Fruit fly (Drosophila melanogaster) whole organism, embryonic: Measurements from ENCODE around the gene Vdup1.
A peak's percentile ranks its signal among the peaks of the same experiment; 100 is the strongest.

Source experiments
- Abd-B ChIP-seq: fragments of 200-800 bp; sonication (Bioruptor generic); optimal IDR thresholded peaks from 2 replicates; lab custom pipeline; 2018; ENCODE audit warnings: missing biosample characterization, mild to moderate bottlenecking, missing genetic modification characterization, moderate library complexity
- Ada2b ChIP-seq: fragments of 200-800 bp; sonication (Bioruptor generic); IDR thresholded peaks from 2 replicates; pipeline ENCODE4 v1.3.6; 2022; ENCODE audit warnings: missing biosample characterization, missing genetic modification characterization
- Bgb ChIP-seq: fragments of 200-800 bp; sonication (Bioruptor generic); IDR thresholded peaks from 2 replicates; pipeline ENCODE4 v1.3.6; 2022; ENCODE audit warnings: missing biosample characterization, missing genetic modification characterization; ENCODE audit not compliant: partially characterized antibody
- BtbVII ChIP-seq: fragments of 200-800 bp; sonication (Bioruptor generic); optimal IDR thresholded peaks from 3 replicates; lab custom pipeline; 2017; ENCODE audit warnings: missing biosample characterization, mild to moderate bottlenecking, missing genetic modification characterization
- Bteb2 ChIP-seq: fragments of 200-800 bp; sonication (Bioruptor generic); optimal IDR thresholded peaks from 2 replicates; lab custom pipeline; 2016; ENCODE audit warnings: missing biosample characterization, missing genetic modification characterization
- CG10147 ChIP-seq: fragments of 200-800 bp; sonication (Bioruptor generic); optimal IDR thresholded peaks from 2 replicates; lab custom pipeline; 2019; ENCODE audit warnings: missing biosample characterization, mild to moderate bottlenecking, missing genetic modification characterization, moderate library complexity
- CG11723 ChIP-seq: fragments of 200-800 bp; sonication (Bioruptor generic); optimal IDR thresholded peaks from 2 replicates; lab custom pipeline; 2017; ENCODE audit warnings: missing biosample characterization, mild to moderate bottlenecking, missing genetic modification characterization
- CG12071 ChIP-seq: fragments of 200-800 bp; sonication (Bioruptor generic); optimal IDR thresholded peaks from 3 replicates; lab custom pipeline; 2018; ENCODE audit warnings: missing biosample characterization, mild to moderate bottlenecking, missing genetic modification characterization
- CG13624 ChIP-seq: fragments of 200-800 bp; sonication (Bioruptor generic); optimal IDR thresholded peaks from 2 replicates; lab custom pipeline; 2016; ENCODE audit warnings: missing biosample characterization, missing genetic modification characterization
- CG14050 ChIP-seq: fragments of 200-800 bp; sonication (Bioruptor generic); IDR thresholded peaks from 3 replicates; pipeline ENCODE4 v1.3.6; 2022; ENCODE audit warnings: missing biosample characterization, missing genetic modification characterization
- CG14441 ChIP-seq: fragments of 200-800 bp; sonication (Bioruptor generic); IDR thresholded peaks from 2 replicates; pipeline ENCODE4 v1.3.6; 2022; ENCODE audit warnings: missing biosample characterization, missing genetic modification characterization
- CG15514 ChIP-seq: fragments of 200-800 bp; sonication (Bioruptor generic); optimal IDR thresholded peaks from 3 replicates; lab custom pipeline; 2017; ENCODE audit warnings: missing biosample characterization, missing genetic modification characterization, mild to moderate bottlenecking, moderate library complexity, missing genetic modification reagents
- CG1792 ChIP-seq: fragments of 200-800 bp; sonication (Bioruptor generic); optimal IDR thresholded peaks from 2 replicates; lab custom pipeline; 2016; ENCODE audit warnings: missing biosample characterization, missing genetic modification characterization
- CG2678 ChIP-seq: fragments of 200-800 bp; sonication (Bioruptor generic); optimal IDR thresholded peaks from 3 replicates; lab custom pipeline; 2019; ENCODE audit warnings: missing biosample characterization, mild to moderate bottlenecking, missing genetic modification characterization, moderate library complexity
- CG5245 ChIP-seq: fragments of 200-800 bp; sonication (Bioruptor generic); optimal IDR thresholded peaks from 3 replicates; lab custom pipeline; 2016; ENCODE audit warnings: missing biosample characterization, missing genetic modification characterization
- CG6854 ChIP-seq: fragments of 200-800 bp; sonication (Bioruptor generic); optimal IDR thresholded peaks from 3 replicates; lab custom pipeline; 2017; ENCODE audit warnings: missing biosample characterization, mild to moderate bottlenecking, missing genetic modification characterization
- CG7556 ChIP-seq: fragments of 200-800 bp; sonication (Bioruptor generic); optimal IDR thresholded peaks from 2 replicates; lab custom pipeline; 2017; ENCODE audit warnings: missing biosample characterization, mild to moderate bottlenecking, missing genetic modification characterization
- CG8359 ChIP-seq: fragments of 200-800 bp; sonication (Bioruptor generic); optimal IDR thresholded peaks from 2 replicates; lab custom pipeline; 2017; ENCODE audit warnings: missing biosample characterization, mild to moderate bottlenecking, missing genetic modification characterization, borderline replicate concordance
- CG9797 ChIP-seq: fragments of 200-800 bp; sonication (Bioruptor generic); optimal IDR thresholded peaks from 3 replicates; lab custom pipeline; 2018; ENCODE audit warnings: missing biosample characterization, mild to moderate bottlenecking, missing genetic modification characterization
- CrebB ChIP-seq: fragments of 200-800 bp; sonication (Bioruptor generic); optimal IDR thresholded peaks from 3 replicates; lab custom pipeline; 2018; ENCODE audit warnings: missing biosample characterization, mild to moderate bottlenecking, missing genetic modification characterization
- Dek ChIP-seq: fragments of 200-800 bp; sonication (Bioruptor generic); optimal IDR thresholded peaks from 3 replicates; lab custom pipeline; 2019; ENCODE audit warnings: missing biosample characterization, mild to moderate bottlenecking, missing genetic modification characterization, moderate library complexity
- Dip3 ChIP-seq: fragments of 200-800 bp; sonication (Bioruptor generic); optimal IDR thresholded peaks from 3 replicates; lab custom pipeline; 2016; ENCODE audit warnings: missing biosample characterization, missing genetic modification characterization
- Gsc ChIP-seq: fragments of 200-800 bp; sonication (Bioruptor generic); IDR thresholded peaks from 2 replicates; pipeline ENCODE4 v1.3.6; 2022; ENCODE audit warnings: missing biosample characterization, missing genetic modification characterization
- Hmx ChIP-seq: fragments of 200-800 bp; sonication (Bioruptor generic); optimal IDR thresholded peaks from 2 replicates; lab custom pipeline; 2016; ENCODE audit warnings: missing biosample characterization, missing genetic modification characterization
- Hr3 ChIP-seq: fragments of 200-800 bp; sonication (Bioruptor generic); optimal IDR thresholded peaks from 3 replicates; lab custom pipeline; 2016; ENCODE audit warnings: missing biosample characterization, missing genetic modification characterization
- Hsf ChIP-seq: fragments of 200-800 bp; sonication (Bioruptor generic); optimal IDR thresholded peaks from 3 replicates; lab custom pipeline; 2016; ENCODE audit warnings: missing biosample characterization, missing genetic modification characterization
- Kr ChIP-seq: fragments of 200-800 bp; sonication (Bioruptor generic); optimal IDR thresholded peaks from 2 replicates; lab custom pipeline; 2017; ENCODE audit warnings: missing biosample characterization, mild to moderate bottlenecking, missing genetic modification characterization
- Side ChIP-seq: fragments of 200-800 bp; sonication (Bioruptor generic); optimal IDR thresholded peaks from 2 replicates; lab custom pipeline; 2016; ENCODE audit warnings: missing biosample characterization, missing genetic modification characterization
- Sox100B ChIP-seq: fragments of 200-800 bp; sonication (Bioruptor generic); optimal IDR thresholded peaks from 3 replicates; lab custom pipeline; 2018; ENCODE audit warnings: missing biosample characterization, mild to moderate bottlenecking, missing genetic modification characterization
- Ssrp ChIP-seq: fragments of 200-800 bp; sonication (Bioruptor generic); optimal IDR thresholded peaks from 2 replicates; lab custom pipeline; 2018; ENCODE audit warnings: missing biosample characterization, mild to moderate bottlenecking, missing genetic modification characterization, moderate library complexity
- ac ChIP-seq: fragments of 200-800 bp; sonication (Bioruptor generic); optimal IDR thresholded peaks from 3 replicates; lab custom pipeline; 2017; ENCODE audit warnings: missing biosample characterization, mild to moderate bottlenecking, missing genetic modification characterization
- bab2 ChIP-seq: fragments of 200-800 bp; sonication (Bioruptor generic); optimal IDR thresholded peaks from 2 replicates; lab custom pipeline; 2016; ENCODE audit warnings: missing biosample characterization, missing genetic modification characterization
- croc ChIP-seq: fragments of 200-800 bp; sonication (Bioruptor generic); conservative IDR thresholded peaks from 3 replicates; pipeline ENCODE4 v1.3.6; 2022; ENCODE audit warnings: missing biosample characterization, missing genetic modification characterization
- dati ChIP-seq: fragments of 200-800 bp; sonication (Bioruptor generic); IDR thresholded peaks from 2 replicates; pipeline ENCODE4 v1.3.6; 2022; ENCODE audit warnings: missing biosample characterization, missing genetic modification characterization
- dm ChIP-seq: fragments of 200-800 bp; sonication (Bioruptor generic); optimal IDR thresholded peaks from 3 replicates; lab custom pipeline; 2016; ENCODE audit warnings: missing biosample characterization, missing genetic modification characterization
- eve ChIP-seq, 2 experiments: fragments of >200 bp; optimal IDR thresholded peaks; 2 replicates each; lab custom pipeline; 2017; ENCODE audit warnings: missing biosample characterization in 2 of 2, missing genetic modification characterization in 2 of 2
- ewg ChIP-seq: fragments of 200-800 bp; sonication (Bioruptor generic); optimal IDR thresholded peaks from 3 replicates; lab custom pipeline; 2017; ENCODE audit warnings: mild to moderate bottlenecking, missing biosample characterization, missing genetic modification reagents, missing genetic modification characterization
- fd102C ChIP-seq: fragments of 200-800 bp; sonication (Bioruptor generic); optimal IDR thresholded peaks from 2 replicates; lab custom pipeline; 2018; ENCODE audit warnings: missing biosample characterization, mild to moderate bottlenecking, missing genetic modification characterization, moderate library complexity
- fd96Cb ChIP-seq: fragments of 200-800 bp; sonication (Bioruptor generic); optimal IDR thresholded peaks from 2 replicates; lab custom pipeline; 2018; ENCODE audit warnings: missing biosample characterization, mild to moderate bottlenecking, missing genetic modification characterization, moderate library complexity
- h ChIP-seq: fragments of >200 bp; optimal IDR thresholded peaks from 2 replicates; lab custom pipeline; 2017
- kay ChIP-seq: fragments of 200-800 bp; sonication (Bioruptor generic); optimal IDR thresholded peaks from 2 replicates; lab custom pipeline; 2016; ENCODE audit warnings: missing biosample characterization, missing genetic modification characterization
- lov ChIP-seq, 2 experiments: fragments of 200-800 bp in 1 of 2; fragments of >200 bp in 1 of 2; sonication (Bioruptor generic) in 1 of 2; IDR thresholded peaks in 1 of 2; optimal IDR thresholded peaks in 1 of 2; 2 replicates in 1 of 2; 3 replicates in 1 of 2; pipeline versions ENCODE4 v1.3.6 to Lab custom; 2017 to 2022; ENCODE audit warnings: missing biosample characterization in 1 of 2, missing genetic modification characterization in 1 of 2
- luna ChIP-seq: fragments of 200-800 bp; sonication (Bioruptor generic); optimal IDR thresholded peaks from 2 replicates; lab custom pipeline; 2016; ENCODE audit warnings: missing biosample characterization, missing genetic modification characterization
- odd ChIP-seq: fragments of 200-800 bp; sonication (Bioruptor generic); optimal IDR thresholded peaks from 2 replicates; lab custom pipeline; 2017; ENCODE audit warnings: missing biosample characterization, mild to moderate bottlenecking, missing genetic modification characterization
- pb ChIP-seq: fragments of 200-800 bp; sonication (Bioruptor generic); optimal IDR thresholded peaks from 3 replicates; lab custom pipeline; 2016; ENCODE audit warnings: missing biosample characterization, missing genetic modification characterization
- pros ChIP-seq: fragments of 200-800 bp; sonication (Bioruptor generic); optimal IDR thresholded peaks from 3 replicates; lab custom pipeline; 2019; ENCODE audit warnings: missing biosample characterization, mild to moderate bottlenecking, missing genetic modification characterization, moderate library complexity
- rib ChIP-seq: fragments of 200-800 bp; sonication (Bioruptor generic); IDR thresholded peaks from 2 replicates; pipeline ENCODE4 v1.3.6; 2022; ENCODE audit warnings: missing biosample characterization, missing genetic modification characterization
- schlank ChIP-seq: fragments of 200-800 bp; sonication (Bioruptor generic); optimal IDR thresholded peaks from 2 replicates; lab custom pipeline; 2018; ENCODE audit warnings: missing biosample characterization, mild to moderate bottlenecking, missing genetic modification characterization
- z ChIP-seq: fragments of 200-800 bp; sonication (Bioruptor generic); IDR thresholded peaks from 3 replicates; pipeline ENCODE4 v1.3.6; 2022; ENCODE audit warnings: missing biosample characterization, missing genetic modification characterization
- zfh2 ChIP-seq: fragments of 200-800 bp; sonication (Bioruptor generic); optimal IDR thresholded peaks from 2 replicates; lab custom pipeline; 2016; ENCODE audit warnings: missing biosample characterization, missing genetic modification characterization

Gene Vdup1

DNA sequence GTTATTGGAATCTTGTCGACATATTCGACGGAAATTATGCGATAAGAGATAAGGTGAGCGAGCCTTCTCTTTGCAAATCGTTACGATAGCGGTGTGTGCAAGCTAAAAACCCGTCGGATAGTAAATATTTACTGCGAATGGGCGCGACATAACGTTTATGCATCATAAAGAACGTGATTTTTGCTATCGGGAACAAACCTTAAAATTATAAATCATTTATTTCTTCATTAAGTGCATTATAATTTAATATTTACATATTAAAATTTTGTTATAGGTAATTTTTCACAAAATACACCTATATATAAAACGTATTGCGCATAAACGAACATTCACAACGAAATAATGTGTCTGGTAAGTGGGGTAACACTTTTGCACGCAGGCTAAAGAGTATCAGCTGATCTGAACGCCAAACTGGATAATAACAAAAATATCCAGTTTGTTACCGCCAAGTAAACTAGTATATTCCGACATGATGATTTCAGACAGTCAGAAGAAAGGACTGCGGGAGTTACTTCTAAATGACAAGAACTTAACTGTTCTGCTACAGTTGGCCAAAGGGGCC, 27.0 kb upstream of the Vdup1 start, which contains the start of the genes Gk1 and CG13876 (continued):
- peak; percentile 90 for TF ChIP-seq schlank (tag; lab: Kevin White, UChicago)
- TF ChIP-seq zfh2 (GFP tag; lab: Kevin White, UChicago): peak; percentile 63
- TF ChIP-seq Hsf (GFP tag; lab: Kevin White, UChicago): peak; percentile 67
- peak; percentile 90 for TF ChIP-seq CG14441 (GFP tag; lab: Robert Waterston, UW)
- peak; percentile 45 for TF ChIP-seq Dip3 (GFP tag; lab: Kevin White, UChicago)
- TF ChIP-seq lov (optimal IDR thresholded peaks at IDR 0.05; lab: Kevin White, UChicago): no peak
- TF ChIP-seq lov (GFP tag; IDR thresholded peaks at IDR 0.05; lab: Robert Waterston, UW): peak; percentile 91
- TF ChIP-seq rib (GFP tag; lab: Robert Waterston, UW): peak; percentile 94
- TF ChIP-seq fd102C: peak; percentile 69
- peak; percentile 80 for TF ChIP-seq croc
- peak; percentile 92 for TF ChIP-seq fd96Cb
- TF ChIP-seq CG10147 (GFP tag; lab: Kevin White, UChicago): peak; percentile 97
- peak; percentile 93 for TF ChIP-seq odd
- peak; percentile 76 for TF ChIP-seq ac (GFP tag; lab: Kevin White, UChicago)
- TF ChIP-seq CG15514 (GFP tag; lab: Kevin White, UChicago): peak; percentile 91
- peak; percentile 58 for TF ChIP-seq CG13624 (GFP tag; lab: Kevin White, UChicago)
- no peak for TF ChIP-seq CG11723 (GFP tag; lab: Kevin White, UChicago)
- peak; percentile 94 for TF ChIP-seq CG6854 (GFP tag; lab: Kevin White, UChicago)
- TF ChIP-seq pb (GFP tag; lab: Kevin White, UChicago): no peak
- TF ChIP-seq Gsc (GFP tag; lab: Robert Waterston, UW): no peak
- TF ChIP-seq BtbVII: peak; percentile 97
- TF ChIP-seq dm (GFP tag; lab: Kevin White, UChicago): no peak
- TF ChIP-seq ewg (GFP tag; lab: Kevin White, UChicago): peak; percentile 81
- TF ChIP-seq CG2678: peak; percentile 98
- peak; percentile 45 for TF ChIP-seq Side (GFP tag; lab: Kevin White, UChicago)
- peak; percentile 86 for TF ChIP-seq kay (GFP tag; lab: Kevin White, UChicago)
- peak; percentile 95 for TF ChIP-seq CG14050 (GFP tag; lab: Robert Waterston, UW)
- TF ChIP-seq CG8359: peak; percentile 82
- TF ChIP-seq CG5245 (GFP tag; lab: Kevin White, UChicago): peak; percentile 81
- TF ChIP-seq Bgb (GFP tag; lab: Robert Waterston, UW): no peak
- peak; percentile 94 for TF ChIP-seq Ssrp
- no peak for TF ChIP-seq luna (GFP tag; lab: Kevin White, UChicago)
- peak; percentile 42 for TF ChIP-seq bab2 (GFP tag; lab: Kevin White, UChicago)
- TF ChIP-seq Abd-B (GFP tag; lab: Kevin White, UChicago): peak; percentile 87
- TF ChIP-seq CG9797 (GFP tag; lab: Kevin White, UChicago): peak; percentile 24
- no peak for TF ChIP-seq CG1792
- TF ChIP-seq CG12071: peak; percentile 88
- TF ChIP-seq CrebB: peak; percentile 96
- peak; percentile 97 for TF ChIP-seq Dek
- 0 out of 3 replicates have a peak, but pooled peaks have one; percentile 36 for TF ChIP-seq z (GFP tag; lab: Robert Waterston, UW)
- TF ChIP-seq Bteb2 (GFP tag; lab: Kevin White, UChicago): peak; percentile 77
- TF ChIP-seq Kr (GFP tag; lab: Kevin White, UChicago): no peak
- peak; percentile 67 for TF ChIP-seq pros (GFP tag; lab: Kevin White, UChicago)
- TF ChIP-seq h (lab: Kevin White, UChicago): no peak
- no peak for TF ChIP-seq Hmx (GFP tag; lab: Kevin White, UChicago)
- TF ChIP-seq Sox100B (GFP tag; lab: Kevin White, UChicago): no peak
- no peak for TF ChIP-seq eve (GFP tag; optimal IDR thresholded peaks at IDR 0.05; lab: Kevin White, UChicago)
- TF ChIP-seq dati: peak; percentile 57; the same call in 1 of the 2 replicates
- TF ChIP-seq Hr3 (GFP tag; lab: Kevin White, UChicago): peak; percentile 85
- peak; percentile 95 for TF ChIP-seq CG7556 (GFP tag; lab: Kevin White, UChicago)
- peak; percentile 94 for TF ChIP-seq Ada2b
